Worm (Caenorhabditis elegans) whole organism, L1 larva: ENCODE data around the gene srsx-28.

Experiments used
- alr-1 ChIP-seq: fragments of 200-800 bp; sonication (Bioruptor generic); optimal IDR thresholded peaks from 2 replicates; lab custom pipeline; 2018; ENCODE audit warnings: borderline replicate concordance, mild to moderate bottlenecking, missing genetic modification characterization, missing compliant biosample characterization
- fos-1 ChIP-seq: fragments of 150-350 bp; optimal IDR thresholded peaks from 2 replicates; lab custom pipeline; 2014; ENCODE audit warnings: missing biosample characterization, missing genetic modification characterization
- lin-15B ChIP-seq: fragments of 150-350 bp; sonication (generic microtip); optimal IDR thresholded peaks from 3 replicates; lab custom pipeline; 2014; ENCODE audit warnings: missing biosample characterization, missing genetic modification characterization
- lsy-2 ChIP-seq, 2 experiments: fragments of 150-350 bp; optimal IDR thresholded peaks; 2 replicates each; lab custom pipeline; 2014; ENCODE audit warnings: missing biosample characterization in 2 of 2, missing genetic modification characterization in 2 of 2
- nhr-11 ChIP-seq: fragments of 150-350 bp; optimal IDR thresholded peaks from 2 replicates; lab custom pipeline; 2014; ENCODE audit warnings: missing biosample characterization, missing genetic modification characterization
- pag-3 ChIP-seq: sonication (generic microtip); optimal IDR thresholded peaks from 2 replicates; lab custom pipeline; 2017; ENCODE audit warnings: missing genetic modification characterization, mild to moderate bottlenecking, missing compliant biosample characterization, antibody characterized with exemption, borderline replicate concordance; ENCODE audit not compliant: insufficient read depth
- ztf-11 ChIP-seq, 2 experiments: sonication (generic microtip); optimal IDR thresholded peaks; 2 replicates each; lab custom pipeline; 2016 to 2017; ENCODE audit warnings: missing genetic modification characterization in 2 of 2, missing biosample characterization in 1 of 2, missing compliant biosample characterization in 1 of 2

DNA sequence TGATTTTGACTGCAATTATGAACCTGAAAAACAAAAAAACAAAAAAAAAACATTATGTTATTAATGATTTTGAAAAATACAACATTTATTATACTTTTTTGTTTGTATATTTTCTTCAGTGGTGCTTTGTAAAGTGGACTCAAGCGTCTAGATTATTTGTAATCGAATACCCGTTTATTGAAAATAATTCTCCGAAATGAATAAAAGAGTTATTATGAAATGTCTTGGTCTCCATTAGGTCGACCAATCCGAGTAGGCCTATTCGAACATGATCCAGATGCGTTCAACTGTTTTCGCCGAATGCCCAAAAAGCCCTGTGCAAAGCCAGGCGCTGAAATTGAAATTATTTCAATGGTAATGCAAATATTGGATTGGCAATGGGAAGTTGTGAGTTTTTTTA, 34.9 kb upstream of the srsx-28 start, which contains the start of gene C08B6.5:
- TF ChIP-seq fos-1 (tag; lab: Kevin White, UChicago), result no peak
- no peak for TF ChIP-seq lin-15B (tag; lab: Kevin White, UChicago)
- TF ChIP-seq pag-3 (tag; lab: Kevin White, UChicago), result no peak
- TF ChIP-seq alr-1, result no peak
- TF ChIP-seq ztf-11 (tag; optimal IDR thresholded peaks at IDR 0.05; lab: Kevin White, UChicago), result no peak
- TF ChIP-seq nhr-11 (tag; lab: Kevin White, UChicago), result no peak
- TF ChIP-seq lsy-2 (tag; optimal IDR thresholded peaks at IDR 0.05; lab: Kevin White, UChicago), result no peak
